Worm (Caenorhabditis elegans): ENCODE data around the gene acs-2.

- TF ChIP-seq tab-1 (GFP tag; IDR thresholded peaks at IDR 0.05), result no peak
- no peak for TF ChIP-seq klf-2 (GFP tag; conservative IDR thresholded peaks at IDR 0.05)
- no peak for TF ChIP-seq cog-1 (tag; optimal IDR thresholded peaks at IDR 0.05)
- TF ChIP-seq ref-1 (GFP tag; conservative IDR thresholded peaks at IDR 0.05), result no peak
- TF ChIP-seq flt-1 (GFP tag; IDR thresholded peaks at IDR 0.05), result no peak
- no peak for TF ChIP-seq ztf-23 (GFP tag; IDR thresholded peaks at IDR 0.05)
Observed at ce11 chrV:15562541-15562940, 4.7 kb upstream of the acs-2 start.
